Worm (Caenorhabditis elegans) whole organism, mixed stage, embryonic: Measurements from ENCODE around the gene Y73F8A.35.

Experiments
- ceh-43 ChIP-seq: fragments of 200-800 bp; sonication (Bioruptor generic); optimal IDR thresholded peaks from 2 replicates; lab custom pipeline; 2018; ENCODE audit warnings: mild to moderate bottlenecking, missing genetic modification characterization, moderate library complexity, missing compliant biosample characterization
- elt-3 ChIP-seq: fragments of 150-350 bp; optimal IDR thresholded peaks from 2 replicates; lab custom pipeline; 2014; ENCODE audit warnings: missing biosample characterization, missing genetic modification characterization

ce11 chrIV:15572106-15572505 is 32.4 kb upstream of the Y73F8A.35 start:
- no peak for TF ChIP-seq ceh-43 (GFP tag; lab: Kevin White, UChicago)
- no peak for TF ChIP-seq elt-3 (tag; lab: Kevin White, UChicago)
